Fruit fly (Drosophila melanogaster) whole organism, wandering third instar larva: Measurements from ENCODE around the gene CG3491.

ENCODE experiments used
- Abd-B ChIP-seq: fragments of >200 bp; optimal IDR thresholded peaks from 2 replicates; lab custom pipeline; 2017; ENCODE audit warnings: missing biosample characterization, missing genetic modification characterization
- Dfd ChIP-seq: fragments of >200 bp; optimal IDR thresholded peaks from 2 replicates; lab custom pipeline; 2017; ENCODE audit warnings: missing biosample characterization, missing genetic modification characterization
- Hr83 ChIP-seq: fragments of 200-300 bp; sonication (Bioruptor generic); optimal IDR thresholded peaks from 2 replicates; lab custom pipeline; 2016; ENCODE audit warnings: missing biosample characterization, mild to moderate bottlenecking, missing genetic modification characterization, moderate library complexity; ENCODE audit not compliant: poor library complexity, severe bottlenecking
- Jra ChIP-seq: sonication (Bioruptor generic); optimal IDR thresholded peaks from 2 replicates; lab custom pipeline; 2016; ENCODE audit warnings: missing biosample characterization, missing genetic modification characterization
- Mio ChIP-seq: sonication (Bioruptor generic); optimal IDR thresholded peaks from 2 replicates; lab custom pipeline; 2016; ENCODE audit warnings: missing biosample characterization, missing genetic modification characterization
- Myc ChIP-seq: fragments of >200 bp; optimal IDR thresholded peaks from 2 replicates; lab custom pipeline; 2017
- N ChIP-seq: fragments of >200 bp; optimal IDR thresholded peaks from 2 replicates; lab custom pipeline; 2018; ENCODE audit warnings: missing biosample characterization, missing external identifiers, missing genetic modification characterization
- Sp1 ChIP-seq: fragments of 200-800 bp; sonication (Bioruptor generic); optimal IDR thresholded peaks from 3 replicates; lab custom pipeline; 2019; ENCODE audit warnings: missing biosample characterization, mild to moderate bottlenecking, missing genetic modification characterization, moderate library complexity
- ey ChIP-seq: fragments of 200-800 bp; sonication (Bioruptor generic); optimal IDR thresholded peaks from 2 replicates; lab custom pipeline; 2016; ENCODE audit warnings: missing biosample characterization, missing genetic modification characterization
- foxo ChIP-seq, 2 experiments: fragments of 200-800 bp; sonication (Bioruptor generic); optimal IDR thresholded peaks; 2 replicates in 1 of 2; 3 replicates in 1 of 2; lab custom pipeline; 2016 to 2017; ENCODE audit warnings: missing biosample characterization in 2 of 2, missing genetic modification characterization in 2 of 2
- h ChIP-seq: fragments of 200-800 bp; sonication (Bioruptor generic); optimal IDR thresholded peaks from 3 replicates; lab custom pipeline; 2016; ENCODE audit warnings: missing biosample characterization, mild to moderate bottlenecking, missing genetic modification characterization
- pan ChIP-seq: fragments of >200 bp; optimal IDR thresholded peaks from 2 replicates; lab custom pipeline; 2017
- psq ChIP-seq: fragments of 200-800 bp; sonication (Bioruptor generic); optimal IDR thresholded peaks from 3 replicates; lab custom pipeline; 2017; ENCODE audit warnings: missing biosample characterization, mild to moderate bottlenecking, missing genetic modification characterization, moderate library complexity
- tai ChIP-seq: sonication (Bioruptor generic); optimal IDR thresholded peaks from 2 replicates; lab custom pipeline; 2016; ENCODE audit warnings: missing biosample characterization, missing genetic modification characterization

dm6 chr2L:14876233-14876632, 48.2 kb upstream of the CG3491 start, which contains the start of gene CG15278:
- no peak for TF ChIP-seq h (GFP tag; lab: Kevin White, UChicago)
- no peak for TF ChIP-seq ey (GFP tag; lab: Kevin White, UChicago)
- TF ChIP-seq Myc (lab: Kevin White, UChicago) = no peak
- TF ChIP-seq foxo (GFP tag; optimal IDR thresholded peaks at IDR 0.05; lab: Kevin White, UChicago) = no peak
- no peak for TF ChIP-seq Dfd (GFP tag; lab: Kevin White, UChicago)
- TF ChIP-seq pan (lab: Kevin White, UChicago) = no peak
- no peak for TF ChIP-seq N (GFP tag; lab: Kevin White, UChicago)
- no peak for TF ChIP-seq psq (GFP tag; lab: Kevin White, UChicago)
- TF ChIP-seq Hr83 (GFP tag; lab: Kevin White, UChicago) = no peak
- no peak for TF ChIP-seq Jra (GFP tag; lab: Kevin White, UChicago)
- no peak for TF ChIP-seq Mio (GFP tag; lab: Kevin White, UChicago)
- TF ChIP-seq Abd-B (GFP tag; lab: Kevin White, UChicago) = no peak
- TF ChIP-seq Sp1 (GFP tag; lab: Kevin White, UChicago) = no peak
- no peak for TF ChIP-seq tai (GFP tag; lab: Kevin White, UChicago)
